Fruit fly (Drosophila melanogaster): ENCODE results near the gene Rpt2.

DNA sequence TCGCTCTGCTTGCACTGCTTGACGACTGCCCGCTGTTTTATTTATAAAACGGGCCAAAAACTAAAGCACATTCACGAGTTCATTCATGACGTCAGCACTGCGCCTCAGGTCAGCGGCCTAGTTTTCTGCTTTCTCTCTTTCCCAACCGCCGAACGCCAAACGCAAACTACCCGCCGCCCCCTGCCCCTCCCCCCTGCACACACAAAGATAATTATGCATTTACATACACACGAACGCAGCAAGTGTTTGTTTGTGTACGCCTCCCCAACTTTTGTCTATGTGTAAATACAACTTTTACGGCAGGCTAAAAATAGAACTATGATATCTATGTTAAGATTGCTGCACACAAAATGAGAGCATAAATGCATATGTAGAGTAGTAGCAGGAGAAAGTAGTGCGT is 39.9 kb upstream of the Rpt2 start:
- no peak for TF ChIP-seq toe (GFP tag; optimal IDR thresholded peaks at IDR 0.05)
- no peak for TF ChIP-seq Mnt (GFP tag; optimal IDR thresholded peaks at IDR 0.05)
- TF ChIP-seq kay (GFP tag; ENCODE audit: borderline replicate concordance), result no peak
- no peak for TF ChIP-seq Crg-1 (GFP tag; optimal IDR thresholded peaks at IDR 0.05)
- TF ChIP-seq Clk (GFP tag; optimal IDR thresholded peaks at IDR 0.05), result no peak
- TF ChIP-seq pad (GFP tag; optimal IDR thresholded peaks at IDR 0.05), result no peak
- TF ChIP-seq CG7045 (GFP tag; optimal IDR thresholded peaks at IDR 0.05), result no peak
- TF ChIP-seq Hr96 (GFP tag; optimal IDR thresholded peaks at IDR 0.05), result no peak
- no peak for TF ChIP-seq CG12768 (GFP tag; optimal IDR thresholded peaks at IDR 0.05)
- TF ChIP-seq bab1 (GFP tag; optimal IDR thresholded peaks at IDR 0.05), result no peak
- no peak for TF ChIP-seq CG5204 (GFP tag; optimal IDR thresholded peaks at IDR 0.05)
- TF ChIP-seq ovo (GFP tag; optimal IDR thresholded peaks at IDR 0.05), result no peak
- TF ChIP-seq CG33017 (tag; optimal IDR thresholded peaks at IDR 0.05), result no peak

Measured in whole organism, adult.